Fruit fly (Drosophila melanogaster) whole organism, prepupa: ENCODE data around the gene CG14054.

Experiments used
- Blimp-1 ChIP-seq: fragments of 200-800 bp; sonication (Bioruptor generic); optimal IDR thresholded peaks from 3 replicates; lab custom pipeline; 2017; ENCODE audit warnings: missing biosample characterization, missing genetic modification characterization, mild to moderate bottlenecking, moderate library complexity, missing genetic modification reagents
- CG10631 ChIP-seq: fragments of 200-800 bp; sonication (Bioruptor generic); optimal IDR thresholded peaks from 2 replicates; lab custom pipeline; 2016; ENCODE audit warnings: missing biosample characterization, missing genetic modification characterization
- CG11762 ChIP-seq: fragments of 200-800 bp; sonication (Bioruptor generic); optimal IDR thresholded peaks from 3 replicates; lab custom pipeline; 2016; ENCODE audit warnings: missing biosample characterization, missing genetic modification characterization; ENCODE audit not compliant: insufficient read depth
- CG11902 ChIP-seq: fragments of 200-800 bp; sonication (Bioruptor generic); optimal IDR thresholded peaks from 3 replicates; lab custom pipeline; 2016; ENCODE audit warnings: missing biosample characterization, missing genetic modification characterization
- CG15336 ChIP-seq: fragments of 200-800 bp; sonication (Bioruptor generic); IDR thresholded peaks from 2 replicates; pipeline ENCODE4 v1.3.6; 2022; ENCODE audit warnings: missing biosample characterization, missing genetic modification characterization
- CG16779 ChIP-seq: fragments of 200-800 bp; sonication (Bioruptor generic); optimal IDR thresholded peaks from 3 replicates; lab custom pipeline; 2017; ENCODE audit warnings: missing biosample characterization, mild to moderate bottlenecking, missing genetic modification characterization
- CG3032 ChIP-seq: fragments of 200-800 bp; optimal IDR thresholded peaks from 2 replicates; lab custom pipeline; 2019; ENCODE audit warnings: missing biosample characterization, mild to moderate bottlenecking, missing genetic modification characterization, moderate library complexity
- CG32006 ChIP-seq: fragments of 200-800 bp; sonication (Bioruptor generic); optimal IDR thresholded peaks from 3 replicates; lab custom pipeline; 2017; ENCODE audit warnings: missing biosample characterization, mild to moderate bottlenecking, missing genetic modification characterization
- CG34406 ChIP-seq: fragments of 200-800 bp; sonication (Bioruptor generic); optimal IDR thresholded peaks from 3 replicates; lab custom pipeline; 2016; ENCODE audit warnings: missing biosample characterization, missing genetic modification characterization
- CG3919 ChIP-seq: fragments of 200-800 bp; sonication (Bioruptor generic); optimal IDR thresholded peaks from 3 replicates; lab custom pipeline; 2016; ENCODE audit warnings: missing biosample characterization, missing genetic modification characterization
- CG4318 ChIP-seq: fragments of 200-800 bp; sonication (Bioruptor generic); optimal IDR thresholded peaks from 3 replicates; lab custom pipeline; 2017; ENCODE audit warnings: missing biosample characterization, mild to moderate bottlenecking, missing genetic modification characterization
- CG6792 ChIP-seq: fragments of 200-800 bp; sonication (Bioruptor generic); optimal IDR thresholded peaks from 3 replicates; lab custom pipeline; 2016; ENCODE audit warnings: missing biosample characterization, missing genetic modification characterization
- CG6808 ChIP-seq: fragments of 200-800 bp; sonication (Bioruptor generic); optimal IDR thresholded peaks from 3 replicates; lab custom pipeline; 2017; ENCODE audit warnings: missing biosample characterization, missing genetic modification characterization, mild to moderate bottlenecking, moderate library complexity, missing genetic modification reagents
- CG7368 ChIP-seq: fragments of 200-800 bp; sonication (Bioruptor generic); optimal IDR thresholded peaks from 3 replicates; lab custom pipeline; 2016; ENCODE audit warnings: missing biosample characterization, missing genetic modification characterization
- CG8119 ChIP-seq: fragments of 200-800 bp; sonication (Bioruptor generic); IDR thresholded peaks from 3 replicates; pipeline ENCODE4 v1.3.6; 2022; ENCODE audit warnings: missing biosample characterization, missing genetic modification characterization
- CG8319 ChIP-seq: fragments of 200-800 bp; sonication (Bioruptor generic); optimal IDR thresholded peaks from 3 replicates; lab custom pipeline; 2016; ENCODE audit warnings: missing biosample characterization, missing genetic modification characterization
- CG8632 ChIP-seq: fragments of 200-800 bp; sonication (Bioruptor generic); optimal IDR thresholded peaks from 3 replicates; lab custom pipeline; 2016; ENCODE audit warnings: missing biosample characterization, missing genetic modification characterization
- Eip75B ChIP-seq: fragments of 200-800 bp; sonication (Bioruptor generic); optimal IDR thresholded peaks from 3 replicates; lab custom pipeline; 2016; ENCODE audit warnings: missing biosample characterization, missing genetic modification characterization
- Eip78C ChIP-seq: fragments of 200-800 bp; sonication (Bioruptor generic); peaks from one replicate; lab custom pipeline; 2016; ENCODE audit warnings: missing biosample characterization, missing genetic modification characterization
- Eip93F ChIP-seq: fragments of 200-800 bp; sonication (Bioruptor generic); optimal IDR thresholded peaks from 2 replicates; lab custom pipeline; 2016; ENCODE audit warnings: missing biosample characterization, mild to moderate bottlenecking, missing genetic modification characterization
- Ets21C ChIP-seq: fragments of 200-800 bp; sonication (Bioruptor generic); optimal IDR thresholded peaks from 3 replicates; lab custom pipeline; 2016; ENCODE audit warnings: missing biosample characterization, missing genetic modification characterization
- Ets96B ChIP-seq: fragments of 200-800 bp; optimal IDR thresholded peaks from 2 replicates; lab custom pipeline; 2019; ENCODE audit warnings: missing biosample characterization, mild to moderate bottlenecking, missing genetic modification characterization, moderate library complexity
- Lpt ChIP-seq: fragments of 200-800 bp; sonication (Bioruptor generic); optimal IDR thresholded peaks from 3 replicates; lab custom pipeline; 2016; ENCODE audit warnings: missing biosample characterization, missing genetic modification characterization
- Met ChIP-seq: fragments of 200-800 bp; sonication (Bioruptor generic); optimal IDR thresholded peaks from 3 replicates; lab custom pipeline; 2016; ENCODE audit warnings: missing biosample characterization, missing genetic modification characterization
- Smox ChIP-seq: fragments of 200-800 bp; sonication (Bioruptor generic); optimal IDR thresholded peaks from 3 replicates; lab custom pipeline; 2016; ENCODE audit warnings: missing biosample characterization, missing genetic modification characterization
- achi ChIP-seq: fragments of 200-800 bp; sonication (Bioruptor generic); optimal IDR thresholded peaks from 3 replicates; lab custom pipeline; 2016; ENCODE audit warnings: missing biosample characterization, missing genetic modification characterization
- dac ChIP-seq: fragments of 200-800 bp; sonication (Bioruptor generic); optimal IDR thresholded peaks from 2 replicates; lab custom pipeline; 2017; ENCODE audit warnings: missing biosample characterization, mild to moderate bottlenecking, missing genetic modification characterization
- dsx ChIP-seq: fragments of 200-800 bp; optimal IDR thresholded peaks from 3 replicates; lab custom pipeline; 2019; ENCODE audit warnings: missing biosample characterization, mild to moderate bottlenecking, missing genetic modification characterization, moderate library complexity; ENCODE audit not compliant: poor library complexity, severe bottlenecking
- eg ChIP-seq: fragments of 200-800 bp; sonication (Bioruptor generic); IDR thresholded peaks from 3 replicates; pipeline ENCODE4 v1.3.6; 2022; ENCODE audit warnings: missing biosample characterization, missing genetic modification characterization
- esn ChIP-seq: fragments of 200-800 bp; sonication (Bioruptor generic); optimal IDR thresholded peaks from 2 replicates; lab custom pipeline; 2016; ENCODE audit warnings: missing biosample characterization, mild to moderate bottlenecking, missing genetic modification characterization, moderate library complexity
- fkh ChIP-seq: fragments of 200-800 bp; sonication (Bioruptor generic); optimal IDR thresholded peaks from 3 replicates; lab custom pipeline; 2017; ENCODE audit warnings: missing biosample characterization, mild to moderate bottlenecking, missing genetic modification characterization, moderate library complexity
- lz ChIP-seq: fragments of 200-800 bp; sonication (Bioruptor generic); optimal IDR thresholded peaks from 3 replicates; lab custom pipeline; 2016; ENCODE audit warnings: missing biosample characterization, missing genetic modification characterization
- pdm3 ChIP-seq: fragments of 200-800 bp; sonication (Bioruptor generic); optimal IDR thresholded peaks from 3 replicates; lab custom pipeline; 2016; ENCODE audit warnings: missing biosample characterization, missing genetic modification characterization
- spab ChIP-seq: fragments of 200-800 bp; sonication (Bioruptor generic); optimal IDR thresholded peaks from 2 replicates; lab custom pipeline; 2017; ENCODE audit warnings: missing biosample characterization, mild to moderate bottlenecking, missing genetic modification characterization, missing genetic modification reagents

Gene CG14054

DNA sequence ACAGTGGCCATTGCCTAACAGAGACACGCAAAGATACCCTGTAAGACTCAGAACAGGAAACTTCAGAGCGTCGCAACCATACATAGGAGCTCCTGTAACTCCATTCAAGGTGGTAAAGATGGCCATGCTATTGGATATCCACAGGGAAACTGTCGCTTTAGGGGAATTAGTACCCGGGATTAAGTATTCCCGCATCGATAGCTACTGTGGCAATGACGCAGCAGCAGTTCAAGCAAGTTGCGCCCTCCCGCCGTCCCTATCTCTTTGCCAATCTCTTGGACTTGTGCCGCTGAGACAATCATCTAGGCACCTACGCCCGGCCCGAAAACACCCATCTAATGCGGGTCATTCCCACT, 4.5 kb upstream of the CG14054 start (continued):
- peak; percentile 43 for TF ChIP-seq Lpt (GFP tag; lab: Kevin White, UChicago)
- no peak for TF ChIP-seq Eip93F
- TF ChIP-seq eg (GFP tag; lab: Robert Waterston, UW) = peak; percentile 82
- TF ChIP-seq CG7368 = peak; percentile 50
- peak; percentile 43 for TF ChIP-seq CG10631 (GFP tag; lab: Kevin White, UChicago)
- no peak for TF ChIP-seq Blimp-1 (GFP tag; lab: Kevin White, UChicago)
- TF ChIP-seq CG34406 = no peak
- TF ChIP-seq CG11902 = no peak
- TF ChIP-seq lz (GFP tag; lab: Kevin White, UChicago) = peak; percentile 2
- peak; percentile 45 for TF ChIP-seq CG6808
- TF ChIP-seq CG4318 (GFP tag; lab: Kevin White, UChicago) = no peak
- no peak for TF ChIP-seq CG16779 (tag; lab: Kevin White, UChicago)
- TF ChIP-seq Met (GFP tag; lab: Kevin White, UChicago) = no peak
- peak; percentile 22 for TF ChIP-seq Ets96B (tag; lab: Kevin White, UChicago)
- peak; percentile 63 for TF ChIP-seq CG3919 (GFP tag; lab: Kevin White, UChicago)
- TF ChIP-seq CG8119 (GFP tag; lab: Robert Waterston, UW) = peak; percentile 57; the same call in 2 of the 3 replicates
- TF ChIP-seq, all 60 proteins: peak for 35

DNA sequence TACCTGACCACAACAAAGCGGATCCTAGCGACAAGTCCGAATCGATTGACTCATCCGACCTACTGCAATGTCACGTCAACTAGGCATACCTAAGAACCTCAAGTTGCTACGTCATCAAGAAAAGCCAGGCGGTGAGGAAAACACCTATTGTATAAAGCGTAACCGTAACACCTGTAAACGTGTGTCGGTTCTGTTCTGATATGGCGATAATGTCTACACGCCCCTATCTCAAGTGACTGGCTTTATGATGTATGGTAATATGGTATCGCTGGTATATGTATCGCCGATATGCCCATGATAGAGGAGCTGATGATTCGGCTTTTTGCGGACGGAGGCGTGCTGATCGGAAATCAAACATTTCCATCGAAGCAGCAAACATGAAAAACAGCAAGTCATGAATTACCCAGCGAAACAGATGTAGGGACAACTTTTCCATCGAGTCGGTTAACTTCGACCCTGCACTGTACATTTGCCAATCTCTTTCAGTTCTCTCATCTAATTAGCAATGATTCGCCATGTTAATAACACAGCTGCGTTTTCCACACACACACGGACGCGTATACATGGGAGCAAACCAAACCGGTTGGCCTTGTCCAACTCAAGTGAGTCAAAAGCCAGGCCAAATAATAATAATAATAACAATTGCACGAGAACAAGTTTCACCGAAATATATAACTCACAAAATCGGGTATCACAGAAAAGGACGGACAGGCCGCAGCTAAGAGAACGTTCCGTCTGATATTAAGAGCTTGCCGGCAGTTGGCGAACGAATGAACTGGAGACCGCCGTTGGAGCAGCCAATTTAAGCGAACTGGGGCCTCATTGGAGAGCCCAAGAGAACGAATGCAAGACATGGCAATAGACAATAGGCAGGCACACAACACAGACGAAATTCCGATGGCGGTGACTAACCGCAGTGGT, 3.9 kb upstream of the CG14054 start:
- TF ChIP-seq Eip78C (no peak), spab (no peak), Met (GFP tag; lab: Kevin White, UChicago) (no peak), CG16779 (tag; lab: Kevin White, UChicago) (peak; percentile 20), CG8119 (GFP tag; lab: Robert Waterston, UW) (no peak)
- TF ChIP-seq, all 60 proteins: peak for 1

DNA sequence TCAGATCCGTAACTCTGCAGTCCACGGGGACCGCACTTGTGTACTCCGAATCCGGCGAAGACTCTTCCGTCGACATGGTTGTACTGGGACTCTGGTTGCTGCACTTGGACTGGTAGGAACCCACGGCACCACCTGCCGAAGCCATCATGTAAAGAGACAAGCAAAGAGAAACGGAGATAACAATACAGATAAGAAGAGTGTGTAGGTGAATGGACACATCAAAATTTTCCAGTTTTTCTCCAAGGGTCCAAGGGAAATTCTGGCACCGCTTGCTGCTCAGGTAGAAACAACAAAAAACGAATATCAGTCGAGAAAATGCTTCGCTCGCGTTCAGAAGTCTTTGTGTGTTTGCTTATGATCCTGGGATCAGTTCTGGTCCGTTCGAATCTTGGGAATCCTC, 2.1 kb upstream of the CG14054 start, which contains the start of gene CG4194:
CG4194 (plus strand) TSS at position 301 of the 400 bp plus-strand sequence.
- TF ChIP-seq dsx = no peak
- no peak for TF ChIP-seq CG8632
- no peak for TF ChIP-seq Smox (GFP tag; lab: Kevin White, UChicago)
- TF ChIP-seq dac (GFP tag; lab: Kevin White, UChicago) = no peak
- no peak for TF ChIP-seq CG8319
- TF ChIP-seq CG15336 (GFP tag; lab: Robert Waterston, UW) = no peak
- TF ChIP-seq Ets21C (GFP tag; lab: Kevin White, UChicago) = no peak
- TF ChIP-seq fkh (GFP tag; lab: Kevin White, UChicago) = no peak
- no peak for TF ChIP-seq Met (GFP tag; lab: Kevin White, UChicago)
- no peak for TF ChIP-seq CG11762 (GFP tag; lab: Kevin White, UChicago)
- TF ChIP-seq achi (GFP tag; lab: Kevin White, UChicago) = no peak
- no peak for TF ChIP-seq CG3032 (tag; lab: Kevin White, UChicago)
- TF ChIP-seq pdm3 (GFP tag; lab: Kevin White, UChicago) = no peak
- TF ChIP-seq Eip75B = no peak
- TF ChIP-seq CG6792 = no peak

DNA sequence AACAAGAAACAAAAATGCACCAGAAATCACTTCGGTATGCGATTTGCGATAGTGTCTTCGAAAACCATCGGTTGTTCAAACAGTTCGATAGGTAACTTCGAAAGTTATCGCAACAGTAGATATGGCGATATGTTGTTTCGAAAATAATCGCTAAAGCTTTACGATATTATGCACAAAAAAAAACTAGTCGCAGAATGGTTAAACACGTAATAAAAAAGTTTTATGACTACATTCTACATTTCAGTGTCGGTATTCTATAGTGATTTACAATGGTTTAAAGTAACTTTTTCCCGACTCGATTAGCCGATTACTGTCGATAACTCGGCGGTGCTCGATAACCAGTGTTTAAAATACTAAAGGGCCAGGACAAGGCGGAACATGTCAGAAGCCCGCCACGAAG, 1.1 kb downstream of the CG14054 start, which contains the start of gene CG4281:
CG4281 (minus strand) TSS at position 70 of the 400 bp plus-strand sequence.
- TF ChIP-seq CG32006 (GFP tag; lab: Kevin White, UChicago) (no peak), Eip78C (peak; percentile 69), esn (GFP tag; lab: Kevin White, UChicago) (peak; percentile 33)
